Fruit fly (Drosophila melanogaster): ENCODE results near the gene CG14630.

DNA sequence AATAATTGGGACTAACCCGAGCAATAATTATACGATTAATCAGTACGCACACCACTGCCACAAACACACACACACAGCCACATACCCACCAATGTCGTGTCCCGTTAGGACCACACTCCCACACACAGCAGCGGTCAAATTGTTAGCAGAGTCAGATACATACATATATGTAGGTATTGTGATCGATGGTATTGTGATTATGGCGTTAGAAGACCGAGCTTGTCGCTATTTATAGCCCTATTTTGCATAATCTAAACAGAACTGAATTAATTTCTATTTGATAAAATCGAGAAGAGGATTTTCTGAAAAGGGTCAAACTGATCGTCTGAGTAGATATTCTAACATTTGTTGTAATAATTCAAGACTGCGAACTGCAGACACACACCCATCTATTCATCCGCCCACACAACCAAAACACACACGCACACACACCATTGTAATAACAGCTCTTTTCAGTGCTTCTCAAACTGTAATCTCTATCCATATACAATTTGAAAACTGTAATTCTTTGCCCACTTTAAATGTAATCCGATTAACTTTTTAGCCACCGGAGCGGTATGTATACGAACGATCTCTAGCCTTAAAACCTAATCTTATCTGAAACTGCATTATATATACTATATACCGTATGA, 10.2 kb downstream of the CG14630 start:
- TF ChIP-seq OdsH (GFP tag; optimal IDR thresholded peaks at IDR 0.05) = peak; percentile 26
- peak; percentile 58 for TF ChIP-seq Hr4 (GFP tag; optimal IDR thresholded peaks at IDR 0.05)
- no peak for TF ChIP-seq Hr38 (GFP tag; optimal IDR thresholded peaks at IDR 0.05)
- TF ChIP-seq CG1621 (tag; optimal IDR thresholded peaks at IDR 0.05) = no peak
- TF ChIP-seq CG8319 (GFP tag; optimal IDR thresholded peaks at IDR 0.05) = no peak
- TF ChIP-seq spab (GFP tag; optimal IDR thresholded peaks at IDR 0.05) = no peak

Data from whole organism, prepupa.